Worm (Caenorhabditis elegans): ENCODE data around the gene F44B9.9.

- TF ChIP-seq tag-97 (GFP tag; IDR thresholded peaks at IDR 0.05) (no peak), nhr-25 (tag; optimal IDR thresholded peaks at IDR 0.05; ENCODE audit: borderline replicate concordance, insufficient read depth) (no peak), unc-39 (tag; optimal IDR thresholded peaks at IDR 0.05) (no peak), mdt-29 (GFP tag; IDR thresholded peaks at IDR 0.05) (no peak), pha-4 (GFP tag; IDR thresholded peaks at IDR 0.05) (no peak), pha-4 (tag; optimal IDR thresholded peaks at IDR 0.05) (no peak), egl-27 (tag; optimal IDR thresholded peaks at IDR 0.05) (no peak), unc-62 (GFP tag; optimal IDR thresholded peaks at IDR 0.05 in 1 of 2) (no peak), unc-62 (tag; optimal IDR thresholded peaks at IDR 0.05) (no peak), madf-9 (GFP tag; conservative IDR thresholded peaks at IDR 0.05) (no peak), lin-38 (GFP tag; IDR thresholded peaks at IDR 0.05) (no peak)
These were observed 2.7 kb upstream of the F44B9.9 start, which contains the start of gene F44B9.10 for ce11 chrIII:8033534-8033933.
